Fruit fly (Drosophila melanogaster) whole organism, embryonic: ENCODE results near the gene Gdh.
A peak's percentile ranks its signal among the peaks of the same experiment; 100 is the strongest.

Experiments
- CG12299 ChIP-seq: fragments of 200-800 bp; sonication (Bioruptor generic); optimal IDR thresholded peaks from 2 replicates; lab custom pipeline; 2018; ENCODE audit warnings: missing biosample characterization, mild to moderate bottlenecking, missing genetic modification characterization
- CG14860 ChIP-seq: fragments of 200-800 bp; sonication (Bioruptor generic); IDR thresholded peaks from 3 replicates; pipeline ENCODE4 v1.3.6; 2022; ENCODE audit warnings: missing biosample characterization, missing genetic modification characterization; ENCODE audit not compliant: partially characterized antibody
- CG16815 ChIP-seq: fragments of 200-800 bp; sonication (Bioruptor generic); optimal IDR thresholded peaks from 3 replicates; lab custom pipeline; 2017; ENCODE audit warnings: missing biosample characterization, mild to moderate bottlenecking, missing genetic modification characterization
- CG17359 ChIP-seq: fragments of 200-800 bp; sonication (Bioruptor generic); optimal IDR thresholded peaks from 3 replicates; lab custom pipeline; 2018; ENCODE audit warnings: missing biosample characterization, mild to moderate bottlenecking, missing genetic modification characterization, moderate library complexity
- CG17912 ChIP-seq: fragments of 200-800 bp; sonication (Bioruptor generic); optimal IDR thresholded peaks from 2 replicates; lab custom pipeline; 2018; ENCODE audit warnings: missing biosample characterization, mild to moderate bottlenecking, missing genetic modification characterization
- CG2129 ChIP-seq: fragments of 200-800 bp; sonication (Bioruptor generic); IDR thresholded peaks from 2 replicates; pipeline ENCODE4 v1.3.6; 2022; ENCODE audit warnings: missing biosample characterization, missing genetic modification characterization; ENCODE audit not compliant: partially characterized antibody
- CG31224 ChIP-seq: fragments of 200-800 bp; sonication (Bioruptor generic); IDR thresholded peaks from 2 replicates; pipeline ENCODE4 v1.3.6; 2022; ENCODE audit warnings: missing biosample characterization, missing genetic modification characterization
- CG32767 ChIP-seq: fragments of 200-800 bp; sonication (Bioruptor generic); IDR thresholded peaks from 2 replicates; pipeline ENCODE4 v1.3.6; 2022; ENCODE audit warnings: missing biosample characterization, missing genetic modification characterization
- CG3726 ChIP-seq: fragments of 200-800 bp; sonication (Bioruptor generic); IDR thresholded peaks from 3 replicates; pipeline ENCODE4, ENCODE4 v1.3.6; 2022; ENCODE audit warnings: missing biosample characterization, missing genetic modification characterization
- CG4730 ChIP-seq: fragments of 200-800 bp; sonication (Bioruptor generic); IDR thresholded peaks from 2 replicates; pipeline ENCODE4 v1.3.6; 2022; ENCODE audit warnings: missing biosample characterization, missing genetic modification characterization
- CG6791 ChIP-seq: fragments of 200-800 bp; sonication (Bioruptor generic); IDR thresholded peaks from 3 replicates; pipeline ENCODE4 v1.3.6; 2022; ENCODE audit warnings: missing biosample characterization, missing genetic modification characterization; ENCODE audit not compliant: partially characterized antibody
- CG6813 ChIP-seq: fragments of 200-800 bp; sonication (Bioruptor generic); optimal IDR thresholded peaks from 2 replicates; lab custom pipeline; 2017; ENCODE audit warnings: missing biosample characterization, missing genetic modification characterization, mild to moderate bottlenecking, moderate library complexity, missing genetic modification reagents
- CG6854 ChIP-seq: fragments of 200-800 bp; sonication (Bioruptor generic); optimal IDR thresholded peaks from 3 replicates; lab custom pipeline; 2017; ENCODE audit warnings: missing biosample characterization, mild to moderate bottlenecking, missing genetic modification characterization
- CG7928 ChIP-seq: fragments of 200-800 bp; sonication (Bioruptor generic); optimal IDR thresholded peaks from 2 replicates; lab custom pipeline; 2017; ENCODE audit warnings: missing biosample characterization, mild to moderate bottlenecking, missing genetic modification characterization
- CG8281 ChIP-seq: fragments of 200-800 bp; sonication (Bioruptor generic); optimal IDR thresholded peaks from 2 replicates; lab custom pipeline; 2018; ENCODE audit warnings: missing biosample characterization, mild to moderate bottlenecking, missing genetic modification characterization, moderate library complexity
- CG8359 ChIP-seq: fragments of 200-800 bp; sonication (Bioruptor generic); optimal IDR thresholded peaks from 2 replicates; lab custom pipeline; 2017; ENCODE audit warnings: missing biosample characterization, mild to moderate bottlenecking, missing genetic modification characterization, borderline replicate concordance
- CG8478 ChIP-seq: fragments of >200 bp; optimal IDR thresholded peaks from 2 replicates; lab custom pipeline; 2018
- CG9797 ChIP-seq: fragments of 200-800 bp; sonication (Bioruptor generic); optimal IDR thresholded peaks from 3 replicates; lab custom pipeline; 2018; ENCODE audit warnings: missing biosample characterization, mild to moderate bottlenecking, missing genetic modification characterization
- Ets65A ChIP-seq: fragments of 200-800 bp; sonication (Bioruptor generic); peaks from one replicate; lab custom pipeline; 2016; ENCODE audit warnings: missing biosample characterization, missing genetic modification characterization
- HLHmδ ChIP-seq: fragments of 200-800 bp; sonication (Bioruptor generic); optimal IDR thresholded peaks from 2 replicates; lab custom pipeline; 2018; ENCODE audit warnings: missing biosample characterization, mild to moderate bottlenecking, missing genetic modification characterization, moderate library complexity
- MESR4 ChIP-seq: fragments of 200-800 bp; sonication (Bioruptor generic); optimal IDR thresholded peaks from 2 replicates; lab custom pipeline; 2018; ENCODE audit warnings: missing biosample characterization, mild to moderate bottlenecking, missing genetic modification characterization, moderate library complexity
- Nf-YA ChIP-seq: fragments of 200-800 bp; sonication (Bioruptor generic); IDR thresholded peaks from 2 replicates; pipeline ENCODE4 v1.3.6; 2022; ENCODE audit warnings: missing biosample characterization, missing genetic modification characterization
- NfI ChIP-seq: fragments of 200-800 bp; sonication (Bioruptor generic); optimal IDR thresholded peaks from 3 replicates; lab custom pipeline; 2018; ENCODE audit warnings: missing biosample characterization, mild to moderate bottlenecking, missing genetic modification characterization, moderate library complexity
- Poxn ChIP-seq: fragments of 200-800 bp; sonication (Bioruptor generic); IDR thresholded peaks from 2 replicates; pipeline ENCODE4 v1.3.6; 2022; ENCODE audit warnings: missing biosample characterization, missing genetic modification characterization
- Sry-β ChIP-seq: fragments of 200-800 bp; sonication (Bioruptor generic); optimal IDR thresholded peaks from 2 replicates; lab custom pipeline; 2018; ENCODE audit warnings: missing biosample characterization, mild to moderate bottlenecking, missing genetic modification characterization, moderate library complexity
- Trl ChIP-seq, 3 experiments: fragments of >200 bp in 2 of 3; fragments of 200-800 bp in 1 of 3; sonication (Bioruptor generic) in 1 of 3; optimal IDR thresholded peaks; 2 replicates in 1 of 3; 3 replicates in 2 of 3; lab custom pipeline; 2016 to 2017; ENCODE audit warnings: missing biosample characterization in 1 of 3, missing genetic modification characterization in 1 of 3
- Vsx1 ChIP-seq: fragments of 200-800 bp; sonication (Bioruptor generic); optimal IDR thresholded peaks from 2 replicates; lab custom pipeline; 2017; ENCODE audit warnings: missing biosample characterization, mild to moderate bottlenecking, missing genetic modification characterization, missing genetic modification reagents
- ac ChIP-seq: fragments of 200-800 bp; sonication (Bioruptor generic); optimal IDR thresholded peaks from 3 replicates; lab custom pipeline; 2017; ENCODE audit warnings: missing biosample characterization, mild to moderate bottlenecking, missing genetic modification characterization
- br ChIP-seq: fragments of >200 bp; optimal IDR thresholded peaks from 2 replicates; lab custom pipeline; 2017
- btn ChIP-seq: fragments of 200-800 bp; sonication (Bioruptor generic); optimal IDR thresholded peaks from 2 replicates; lab custom pipeline; 2016; ENCODE audit warnings: missing biosample characterization, missing genetic modification characterization
- ci ChIP-seq: fragments of 200-800 bp; sonication (Bioruptor generic); IDR thresholded peaks from 3 replicates; pipeline ENCODE4 v1.3.6; 2022; ENCODE audit warnings: missing biosample characterization, missing genetic modification characterization
- dmrt11E ChIP-seq: fragments of 200-800 bp; sonication (Bioruptor generic); optimal IDR thresholded peaks from 3 replicates; lab custom pipeline; 2018; ENCODE audit warnings: missing biosample characterization, mild to moderate bottlenecking, missing genetic modification characterization, moderate library complexity
- dpn ChIP-seq, 2 experiments: fragments of 200-800 bp; sonication (Bioruptor generic); optimal IDR thresholded peaks; 3 replicates each; lab custom pipeline; 2016; ENCODE audit warnings: missing biosample characterization in 2 of 2, missing genetic modification characterization in 2 of 2
- fd96Cb ChIP-seq: fragments of 200-800 bp; sonication (Bioruptor generic); optimal IDR thresholded peaks from 2 replicates; lab custom pipeline; 2018; ENCODE audit warnings: missing biosample characterization, mild to moderate bottlenecking, missing genetic modification characterization, moderate library complexity
- her ChIP-seq: fragments of 200-800 bp; sonication (Bioruptor generic); optimal IDR thresholded peaks from 2 replicates; lab custom pipeline; 2016; ENCODE audit warnings: missing biosample characterization, missing genetic modification characterization
- hkb ChIP-seq, 2 experiments: fragments of 200-800 bp in 1 of 2; fragments of >200 bp in 1 of 2; sonication (Bioruptor generic) in 1 of 2; IDR thresholded peaks in 1 of 2; optimal IDR thresholded peaks in 1 of 2; 2 replicates each; pipeline versions ENCODE4 v1.3.6 to Lab custom; 2017 to 2022; ENCODE audit warnings: missing biosample characterization in 1 of 2, missing genetic modification characterization in 1 of 2
- ken ChIP-seq: fragments of 200-800 bp; sonication (Bioruptor generic); IDR thresholded peaks from 3 replicates; pipeline ENCODE4 v1.3.6; 2022; ENCODE audit warnings: missing biosample characterization, missing genetic modification characterization
- lbe ChIP-seq: fragments of 200-800 bp; sonication (Bioruptor generic); optimal IDR thresholded peaks from 2 replicates; lab custom pipeline; 2016; ENCODE audit warnings: missing biosample characterization, mild to moderate bottlenecking, missing genetic modification characterization
- nmo ChIP-seq: fragments of 200-800 bp; sonication (Bioruptor generic); optimal IDR thresholded peaks from 2 replicates; lab custom pipeline; 2018; ENCODE audit warnings: missing biosample characterization, mild to moderate bottlenecking, missing genetic modification characterization, moderate library complexity
- oc ChIP-seq: fragments of 200-800 bp; sonication (Bioruptor generic); optimal IDR thresholded peaks from 2 replicates; lab custom pipeline; 2018; ENCODE audit warnings: missing biosample characterization, mild to moderate bottlenecking, missing genetic modification characterization, moderate library complexity
- sc ChIP-seq, 3 experiments: fragments of >200 bp in 2 of 3; fragments of 200-800 bp in 1 of 3; sonication (Bioruptor generic) in 1 of 3; optimal IDR thresholded peaks; 2 replicates in 2 of 3; 3 replicates in 1 of 3; lab custom pipeline; 2017; ENCODE audit warnings: mild to moderate bottlenecking in 1 of 3, missing biosample characterization in 1 of 3, missing genetic modification characterization in 1 of 3, missing genetic modification reagents in 1 of 3
- seq ChIP-seq: fragments of 200-800 bp; sonication (Bioruptor generic); IDR thresholded peaks from 2 replicates; pipeline ENCODE4 v1.3.6; 2022; ENCODE audit warnings: missing biosample characterization, missing genetic modification characterization
- slbo ChIP-seq: fragments of 200-800 bp; sonication (Bioruptor generic); IDR thresholded peaks from 2 replicates; pipeline ENCODE4 v1.3.6; 2022; ENCODE audit warnings: missing biosample characterization, missing genetic modification characterization

Gdh gene

dm6 chr3R:23890886-23891285, 52.0 kb downstream of the Gdh start, which contains the start of gene TfIIA-S (continued):
- TF ChIP-seq sc (optimal IDR thresholded peaks at IDR 0.05; lab: Kevin White, UChicago) (no peak), sc (GFP tag; optimal IDR thresholded peaks at IDR 0.05; lab: Kevin White, UChicago) (no peak), CG31224 (no peak), HLHmδ (GFP tag; lab: Kevin White, UChicago) (peak; percentile 77), CG6854 (GFP tag; lab: Kevin White, UChicago) (peak; percentile 12), ken (GFP tag; lab: Robert Waterston, UW) (no peak), dpn (GFP tag; optimal IDR thresholded peaks at IDR 0.05; lab: Kevin White, UChicago) (peak; percentile 86 to 91), CG8359 (GFP tag; lab: Kevin White, UChicago) (no peak), ci (no peak), CG8281 (tag; lab: Kevin White, UChicago) (no peak), CG6813 (GFP tag; lab: Kevin White, UChicago) (no peak), ac (no peak), dmrt11E (tag; lab: Kevin White, UChicago) (peak; percentile 36), CG12299 (tag; lab: Kevin White, UChicago) (no peak), CG6791 (no peak), Ets65A (peak; percentile 99), CG2129 (GFP tag; lab: Robert Waterston, UW) (no peak), CG9797 (GFP tag; lab: Kevin White, UChicago) (peak; percentile 86), CG17912 (peak; percentile 85), slbo (no peak), CG32767 (GFP tag; lab: Robert Waterston, UW) (no peak), Nf-YA (GFP tag; lab: Robert Waterston, UW) (no peak), hkb (optimal IDR thresholded peaks at IDR 0.05; lab: Kevin White, UChicago) (peak; percentile 55), hkb (GFP tag; IDR thresholded peaks at IDR 0.05; lab: Robert Waterston, UW) (no peak), Poxn (no peak), CG8478 (no peak), CG16815 (GFP tag; lab: Kevin White, UChicago) (peak; percentile 64), NfI (GFP tag; lab: Kevin White, UChicago) (peak; percentile 83), MESR4 (GFP tag; lab: Kevin White, UChicago) (peak; percentile 94), CG7928 (peak; percentile 54), br (lab: Kevin White, UChicago) (no peak), Sry-β (GFP tag; lab: Kevin White, UChicago) (no peak), her (GFP tag; lab: Kevin White, UChicago) (peak; percentile 86), lbe (peak; percentile 74), oc (tag; lab: Kevin White, UChicago) (peak; percentile 43), seq (GFP tag; lab: Robert Waterston, UW) (no peak), CG14860 (GFP tag; lab: Robert Waterston, UW) (no peak), btn (GFP tag; lab: Kevin White, UChicago) (peak; percentile 39), fd96Cb (peak; percentile 22), nmo (GFP tag; lab: Kevin White, UChicago) (peak; percentile 60), Trl (optimal IDR thresholded peaks at IDR 0.05; lab: Kevin White, UChicago) (no peak), Trl (GFP tag; optimal IDR thresholded peaks at IDR 0.05; lab: Kevin White, UChicago) (peak; percentile 91), CG4730 (GFP tag; lab: Robert Waterston, UW) (no peak), CG3726 (GFP tag; lab: Robert Waterston, UW) (no peak), CG17359 (tag; lab: Kevin White, UChicago) (peak; percentile 63), Vsx1 (GFP tag; lab: Kevin White, UChicago) (no peak)
